Worm (Caenorhabditis elegans): ENCODE data around the gene Y42G9A.1.
A peak's percentile ranks its signal among the peaks of the same experiment; 100 is the strongest.

ce11 chrIII:6148684-6149083 lies 1.1 kb upstream of the Y42G9A.1 start:
- TF ChIP-seq nhr-80 (tag; optimal IDR thresholded peaks at IDR 0.05), result no peak
- TF ChIP-seq pha-4 (tag; optimal IDR thresholded peaks at IDR 0.05), result no peak
- TF ChIP-seq unc-62 (GFP tag; optimal IDR thresholded peaks at IDR 0.05), result no peak
- no peak for TF ChIP-seq egl-18 (GFP tag; IDR thresholded peaks at IDR 0.05)
- TF ChIP-seq madf-8 (GFP tag; conservative IDR thresholded peaks at IDR 0.05), result no peak
- no peak for TF ChIP-seq K12H6.12 (tag; optimal IDR thresholded peaks at IDR 0.05)
- TF ChIP-seq T07F8.4 (tag; optimal IDR thresholded peaks at IDR 0.05), result no peak
- no peak for TF ChIP-seq aptf-2 (GFP tag; conservative IDR thresholded peaks at IDR 0.05)
- TF ChIP-seq hsf-1 (GFP tag; IDR thresholded peaks at IDR 0.05), result no peak
- TF ChIP-seq Y53G8AR.9 (GFP tag; conservative IDR thresholded peaks at IDR 0.05), result peak; percentile 36; the same call in 1 of the 2 replicates
- no peak for TF ChIP-seq sdz-38 (tag; optimal IDR thresholded peaks at IDR 0.05)
- no peak for TF ChIP-seq lsl-1 (GFP tag; optimal IDR thresholded peaks at IDR 0.05)
- no peak for TF ChIP-seq ama-1 (optimal IDR thresholded peaks at IDR 0.05)
- TF ChIP-seq ama-1 (GFP tag; optimal IDR thresholded peaks at IDR 0.05), result no peak
- TF ChIP-seq ztf-28 (GFP tag; IDR thresholded peaks at IDR 0.05), result no peak
